Fruit fly (Drosophila melanogaster) whole organism: ENCODE measurements around the gene CG14803.

Experiments used
- CG8478 ChIP-seq: fragments of >200 bp; optimal IDR thresholded peaks from 2 replicates; lab custom pipeline; 2018; ENCODE audit warnings: inconsistent platforms
- pan ChIP-seq: fragments of >200 bp; optimal IDR thresholded peaks from 2 replicates; lab custom pipeline; 2017
- psq ChIP-seq: fragments of >200 bp; optimal IDR thresholded peaks from 2 replicates; lab custom pipeline; 2017
- usp ChIP-seq: fragments of >200 bp; optimal IDR thresholded peaks from 2 replicates; lab custom pipeline; 2017; ENCODE audit warnings: missing biosample characterization, missing genetic modification characterization, mixed read lengths

DNA sequence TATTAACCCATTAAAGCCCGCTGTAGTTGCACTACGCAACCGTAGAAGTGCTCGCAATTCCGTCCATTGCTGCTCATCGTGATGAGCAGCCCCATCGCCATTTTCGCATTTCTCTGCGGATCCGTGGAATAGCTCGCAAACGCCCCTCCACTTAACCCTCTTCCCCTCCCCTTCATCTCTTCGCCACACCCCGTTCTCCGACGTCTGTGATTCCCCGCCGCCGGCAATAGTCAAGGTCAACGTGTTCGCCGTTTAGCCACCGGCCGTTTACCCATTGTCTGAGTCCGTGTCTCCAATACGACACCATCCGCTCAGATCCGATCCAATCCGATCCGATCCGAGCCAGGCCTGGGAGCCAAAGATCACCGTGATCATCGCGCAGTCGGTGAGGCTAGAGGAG, 22.3 kb upstream of the CG14803 start:
- TF ChIP-seq usp (no peak), pan (lab: Kevin White, UChicago) (no peak), CG8478 (no peak), psq (lab: Kevin White, UChicago) (no peak)
